Worm (Caenorhabditis elegans) whole organism, early embryonic: ENCODE results near the gene srgp-1.
A peak's percentile ranks its signal among the peaks of the same experiment; 100 is the strongest.

Source experiments
- B0310.2 ChIP-seq: sonication (generic microtip); optimal IDR thresholded peaks from 2 replicates; lab custom pipeline; 2016; ENCODE audit warnings: mild to moderate bottlenecking, missing genetic modification characterization, missing compliant biosample characterization
- F13C5.2 ChIP-seq: sonication (generic microtip); optimal IDR thresholded peaks from 2 replicates; lab custom pipeline; 2017; ENCODE audit warnings: mild to moderate bottlenecking, missing genetic modification characterization, inconsistent platforms, missing compliant biosample characterization
- aly-1 ChIP-seq: sonication (generic microtip); optimal IDR thresholded peaks from 2 replicates; lab custom pipeline; 2016; ENCODE audit warnings: missing genetic modification characterization, missing compliant biosample characterization
- ama-1 ChIP-seq: fragments of 150-350 bp; optimal IDR thresholded peaks from 2 replicates; lab custom pipeline; 2014
- ceh-13 ChIP-seq: fragments of 200-800 bp; sonication (Bioruptor generic); optimal IDR thresholded peaks from 2 replicates; lab custom pipeline; 2018; ENCODE audit warnings: mild to moderate bottlenecking, missing genetic modification characterization, missing compliant biosample characterization
- ceh-36 ChIP-seq: sonication (generic microtip); optimal IDR thresholded peaks from 2 replicates; lab custom pipeline; 2016; ENCODE audit warnings: missing genetic modification characterization, inconsistent platforms, missing compliant biosample characterization
- ets-7 ChIP-seq: sonication (generic microtip); optimal IDR thresholded peaks from 2 replicates; lab custom pipeline; 2016; ENCODE audit warnings: missing genotype, missing genetic modification characterization, missing compliant biosample characterization
- flt-1 ChIP-seq: fragments of 200-800 bp; sonication (Bioruptor generic); IDR thresholded peaks from 2 replicates; pipeline ENCODE4 v1.3.6; 2022; ENCODE audit warnings: missing genetic modification characterization, missing compliant biosample characterization
- hmbx-1 ChIP-seq: sonication (generic microtip); optimal IDR thresholded peaks from 2 replicates; lab custom pipeline; 2016; ENCODE audit warnings: mild to moderate bottlenecking, missing genetic modification characterization, missing compliant biosample characterization
- hmg-4 ChIP-seq: fragments of 200-800 bp; sonication (Bioruptor generic); optimal IDR thresholded peaks from 2 replicates; lab custom pipeline; 2018; ENCODE audit warnings: mild to moderate bottlenecking, missing genetic modification characterization, missing compliant biosample characterization
- hnd-1 ChIP-seq: sonication (generic microtip); optimal IDR thresholded peaks from 2 replicates; lab custom pipeline; 2016; ENCODE audit warnings: missing genetic modification characterization, missing compliant biosample characterization
- pes-1 ChIP-seq: fragments of 200-800 bp; sonication (Bioruptor generic); IDR thresholded peaks from 2 replicates; pipeline ENCODE4 v1.3.6; 2022; ENCODE audit warnings: missing genetic modification reagents, missing genetic modification characterization, missing compliant biosample characterization
- scrt-1 ChIP-seq: fragments of 200-800 bp; sonication (Bioruptor generic); IDR thresholded peaks from 2 replicates; pipeline ENCODE4 v1.3.6; 2022; ENCODE audit warnings: missing genetic modification characterization, missing compliant biosample characterization
- sea-1 ChIP-seq: fragments of 200-800 bp; sonication (Bioruptor generic); conservative IDR thresholded peaks from 2 replicates; pipeline ENCODE4 v1.3.6; 2022; ENCODE audit warnings: missing genetic modification characterization, missing compliant biosample characterization
- tbx-11 ChIP-seq: fragments of 200-800 bp; sonication (Bioruptor generic); IDR thresholded peaks from 2 replicates; pipeline ENCODE4 v1.3.6; 2022; ENCODE audit warnings: missing genetic modification characterization, missing compliant biosample characterization
- tbx-37 ChIP-seq: fragments of 200-800 bp; sonication (Bioruptor generic); conservative IDR thresholded peaks from 2 replicates; pipeline ENCODE4 v1.3.6; 2022; ENCODE audit warnings: missing genetic modification reagents, missing genetic modification characterization, missing compliant biosample characterization
- tra-4 ChIP-seq: sonication (generic microtip); optimal IDR thresholded peaks from 2 replicates; lab custom pipeline; 2017; ENCODE audit warnings: missing genetic modification characterization, missing compliant biosample characterization

Gene srgp-1

DNA sequence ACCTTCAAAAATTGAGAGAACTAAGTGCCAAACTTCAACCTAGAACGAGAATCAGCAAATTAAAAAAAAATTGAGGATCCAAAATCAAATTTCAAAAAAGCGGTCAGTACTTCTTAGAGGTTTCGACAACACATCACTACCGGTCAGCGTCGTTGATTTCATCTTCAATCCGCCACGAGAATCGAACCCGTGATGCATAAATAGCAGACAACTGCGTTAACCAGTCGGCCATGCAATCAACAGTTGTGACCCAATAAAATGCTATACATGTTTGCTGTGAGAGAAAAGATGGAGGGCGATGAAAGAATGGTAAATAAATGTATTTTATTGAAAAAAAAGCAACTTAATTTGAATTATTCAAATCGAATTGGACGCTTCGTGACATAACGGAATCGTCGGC, 20.6 kb upstream of the srgp-1 start:
- TF ChIP-seq tra-4, result peak; percentile 63
- TF ChIP-seq scrt-1 (GFP tag; lab: Robert Waterston, UW), result peak; percentile 94
- peak; percentile 91 for TF ChIP-seq pes-1 (GFP tag; lab: Robert Waterston, UW)
- peak; percentile 91 for TF ChIP-seq aly-1
- TF ChIP-seq ceh-13, result peak; percentile 89
- TF ChIP-seq flt-1, result peak; percentile 86
- TF ChIP-seq hmg-4 (GFP tag; lab: Kevin White, UChicago), result peak; percentile 92
- TF ChIP-seq ets-7 (tag; lab: Kevin White, UChicago), result peak; percentile 65
- peak; percentile 80 for TF ChIP-seq tbx-37 (GFP tag; lab: Robert Waterston, UW)
- TF ChIP-seq ceh-36 (tag; lab: Kevin White, UChicago), result no peak
- peak; percentile 79 for TF ChIP-seq hnd-1
- TF ChIP-seq F13C5.2 (tag; lab: Kevin White, UChicago), result peak; percentile 89
- TF ChIP-seq B0310.2 (tag; lab: Kevin White, UChicago), result peak; percentile 87
- TF ChIP-seq hmbx-1 (tag; lab: Kevin White, UChicago), result peak; percentile 55
- TF ChIP-seq ama-1, result no peak
- peak; percentile 87 for TF ChIP-seq tbx-11 (GFP tag; lab: Robert Waterston, UW)
- peak; percentile 86 for TF ChIP-seq sea-1 (GFP tag; lab: Robert Waterston, UW)

DNA sequence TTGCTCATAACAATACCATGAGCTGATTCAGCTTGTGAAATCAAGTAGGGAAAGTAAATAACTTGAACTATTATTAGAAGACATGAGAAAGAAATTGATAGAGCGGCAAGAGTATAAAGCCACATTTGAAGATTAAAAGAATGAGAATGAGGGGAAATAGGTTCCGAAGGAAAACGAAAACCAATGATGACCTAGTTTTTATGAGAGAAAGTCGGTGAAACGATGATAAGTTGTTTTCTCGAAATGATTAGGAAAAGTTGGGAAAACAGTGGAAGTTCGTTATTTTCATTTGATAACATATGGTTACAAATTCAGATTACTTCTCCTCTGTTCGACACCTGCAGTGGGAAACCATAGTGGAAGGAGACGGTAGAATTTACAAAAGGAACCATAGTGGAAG, 18.5 kb upstream of the srgp-1 start, which contains the start of gene col-128:
Gene col-128 (minus strand): TSS at position 148 of the 400 bp plus-strand sequence.
- no peak for TF ChIP-seq ets-7 (tag; lab: Kevin White, UChicago)
- TF ChIP-seq tbx-11 (GFP tag; lab: Robert Waterston, UW), result no peak
- TF ChIP-seq pes-1 (GFP tag; lab: Robert Waterston, UW), result no peak
- no peak for TF ChIP-seq hnd-1
- no peak for TF ChIP-seq ama-1
- no peak for TF ChIP-seq tra-4
- TF ChIP-seq scrt-1 (GFP tag; lab: Robert Waterston, UW), result no peak
- TF ChIP-seq F13C5.2 (tag; lab: Kevin White, UChicago), result no peak
- no peak for TF ChIP-seq ceh-13
- no peak for TF ChIP-seq hmg-4 (GFP tag; lab: Kevin White, UChicago)

DNA sequence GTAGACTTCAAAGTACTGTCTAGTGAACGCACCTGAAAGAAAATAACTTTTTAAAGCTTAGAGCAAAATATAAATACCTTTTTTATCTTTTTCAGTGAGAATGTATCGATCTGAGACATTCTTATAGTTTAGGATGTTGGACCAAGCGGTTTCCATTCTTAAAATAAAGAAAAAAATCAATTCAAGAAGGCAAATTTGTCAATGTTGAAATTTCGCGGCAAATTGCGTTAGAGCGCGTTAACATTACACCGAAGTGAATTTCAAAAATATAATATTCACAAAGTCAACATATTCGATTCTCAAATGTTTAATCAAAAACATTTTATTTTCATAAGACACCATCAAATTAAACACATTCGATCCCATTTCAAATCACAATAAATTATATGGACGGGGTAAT, 8.6 kb upstream of the srgp-1 start, which contains the start of gene F12F6.7:
Gene F12F6.7 (minus strand): TSS at position 157 of the 400 bp plus-strand sequence.
- TF ChIP-seq tra-4 (no peak), tbx-37 (GFP tag; lab: Robert Waterston, UW) (no peak), sea-1 (GFP tag; lab: Robert Waterston, UW) (no peak), scrt-1 (GFP tag; lab: Robert Waterston, UW) (no peak), ama-1 (no peak), flt-1 (no peak), B0310.2 (tag; lab: Kevin White, UChicago) (no peak), pes-1 (GFP tag; lab: Robert Waterston, UW) (no peak)

DNA sequence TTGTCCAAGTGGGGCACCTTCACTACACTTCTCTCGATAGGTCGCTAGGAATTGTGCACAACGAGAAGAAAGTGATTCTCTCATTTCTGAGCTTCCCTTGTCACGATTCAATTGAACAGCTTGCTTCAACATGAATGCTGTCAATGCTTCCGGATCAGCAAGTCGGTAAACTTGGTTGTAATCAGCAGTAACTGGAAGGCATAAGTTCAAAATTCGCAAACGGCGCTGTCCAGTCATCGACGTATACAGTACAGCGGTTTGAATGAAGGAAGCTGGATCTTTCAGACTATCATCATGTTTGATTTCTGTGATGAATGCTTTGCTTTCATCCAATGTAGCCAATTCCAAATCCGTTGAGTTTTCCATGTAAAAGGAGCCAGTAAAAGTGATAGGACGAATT, 7.2 kb upstream of the srgp-1 start:
- TF ChIP-seq B0310.2 (tag; lab: Kevin White, UChicago) (no peak), ets-7 (tag; lab: Kevin White, UChicago) (no peak), hmg-4 (GFP tag; lab: Kevin White, UChicago) (no peak), scrt-1 (GFP tag; lab: Robert Waterston, UW) (no peak), pes-1 (GFP tag; lab: Robert Waterston, UW) (no peak), tbx-11 (GFP tag; lab: Robert Waterston, UW) (no peak), aly-1 (no peak), ceh-36 (tag; lab: Kevin White, UChicago) (no peak), hmbx-1 (tag; lab: Kevin White, UChicago) (no peak), ama-1 (no peak), tra-4 (no peak), sea-1 (GFP tag; lab: Robert Waterston, UW) (no peak), ceh-13 (no peak), tbx-37 (GFP tag; lab: Robert Waterston, UW) (no peak), flt-1 (no peak), F13C5.2 (tag; lab: Kevin White, UChicago) (no peak), hnd-1 (no peak)

DNA sequence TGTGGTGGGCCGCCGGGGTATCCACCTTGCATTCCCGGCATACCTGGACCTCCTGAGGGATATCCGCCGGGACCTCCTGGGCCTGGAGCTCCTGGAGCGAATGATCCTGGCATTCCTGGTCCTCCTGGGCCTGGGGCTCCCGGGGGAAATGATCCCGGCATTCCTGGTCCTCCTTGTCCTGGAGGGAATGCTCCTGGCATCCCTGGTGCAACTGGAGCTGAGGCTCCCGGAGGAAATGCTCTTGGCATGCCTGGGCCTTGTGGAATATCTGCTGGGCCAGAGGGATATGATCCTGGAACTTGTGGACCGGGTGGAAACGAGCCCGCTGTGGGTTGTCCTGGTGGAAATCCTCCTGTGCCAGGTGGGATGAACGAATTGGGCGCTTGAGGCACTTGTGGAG, 5.3 kb upstream of the srgp-1 start:
- TF ChIP-seq aly-1, result peak; percentile 33
- no peak for TF ChIP-seq tra-4

DNA sequence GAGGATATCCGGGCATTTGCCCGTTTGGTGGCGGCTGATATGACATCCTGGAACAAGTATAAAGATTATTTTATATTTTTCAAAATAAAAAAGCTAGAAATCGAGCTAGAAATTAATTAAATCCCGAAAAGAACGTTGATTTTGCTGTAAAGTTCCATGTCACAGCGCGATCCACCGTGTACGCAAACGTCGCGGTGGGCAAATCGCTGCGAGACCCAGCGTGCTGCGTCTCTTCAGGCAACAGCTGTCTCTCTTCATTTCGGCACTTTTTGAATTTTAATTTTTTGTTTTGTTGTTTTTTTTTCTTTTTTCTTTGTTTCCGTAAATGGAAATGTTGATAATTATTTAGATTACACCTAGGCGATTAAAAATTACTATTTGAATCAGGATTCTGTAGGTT, 4.2 kb upstream of the srgp-1 start, which contains the start of gene sec-24.1:
Gene sec-24.1 (minus strand): TSS at position 49 of the 400 bp plus-strand sequence.
- TF ChIP-seq pes-1 (GFP tag; lab: Robert Waterston, UW) (0 out of 2 replicates have a peak, but pooled peaks have one; percentile 44), B0310.2 (tag; lab: Kevin White, UChicago) (no peak), ceh-13 (no peak), hmg-4 (GFP tag; lab: Kevin White, UChicago) (no peak), F13C5.2 (tag; lab: Kevin White, UChicago) (peak; percentile 47), hnd-1 (no peak), ceh-36 (tag; lab: Kevin White, UChicago) (no peak), tbx-11 (GFP tag; lab: Robert Waterston, UW) (no peak), hmbx-1 (tag; lab: Kevin White, UChicago) (no peak), ets-7 (tag; lab: Kevin White, UChicago) (no peak), scrt-1 (GFP tag; lab: Robert Waterston, UW) (no peak)

DNA sequence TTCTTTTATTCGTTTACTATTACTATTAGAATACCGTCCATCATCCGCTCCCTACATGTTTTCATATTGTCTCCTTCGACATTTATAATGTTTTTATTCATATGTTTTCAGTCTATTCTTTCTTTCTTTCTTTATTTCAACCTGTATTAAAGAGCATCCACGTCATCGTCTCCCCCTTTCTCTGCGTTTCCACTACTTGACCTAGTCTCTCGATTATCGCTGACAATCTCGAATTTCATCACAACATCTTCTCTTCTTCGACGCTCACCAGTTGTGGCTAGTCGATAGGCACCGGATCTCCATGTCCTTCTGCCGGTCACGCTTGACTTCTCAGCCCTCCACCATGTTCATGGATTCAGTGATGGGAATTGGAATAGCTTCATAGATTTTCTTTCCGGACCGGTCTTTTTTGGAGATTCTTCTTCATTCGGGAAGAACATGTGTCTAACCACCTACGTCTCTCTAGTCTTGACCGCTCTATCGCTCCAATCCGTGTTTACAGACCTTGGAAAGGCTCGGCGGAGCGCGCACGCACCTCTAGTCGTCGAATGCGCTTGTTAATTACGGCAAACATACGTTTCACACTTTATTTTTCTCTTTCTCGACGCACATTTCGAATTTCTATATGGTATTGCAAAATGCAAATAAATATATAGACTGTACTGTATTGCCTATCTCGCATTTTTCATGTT, 1.9 kb upstream of the srgp-1 start:
- TF ChIP-seq flt-1 (no peak), scrt-1 (GFP tag; lab: Robert Waterston, UW) (no peak), hmbx-1 (tag; lab: Kevin White, UChicago) (no peak), ceh-13 (no peak), tra-4 (no peak), tbx-37 (GFP tag; lab: Robert Waterston, UW) (no peak), aly-1 (no peak), hmg-4 (GFP tag; lab: Kevin White, UChicago) (no peak), hnd-1 (no peak), pes-1 (GFP tag; lab: Robert Waterston, UW) (no peak), ama-1 (no peak), ceh-36 (tag; lab: Kevin White, UChicago) (no peak), sea-1 (GFP tag; lab: Robert Waterston, UW) (no peak), tbx-11 (GFP tag; lab: Robert Waterston, UW) (no peak), B0310.2 (tag; lab: Kevin White, UChicago) (no peak), F13C5.2 (tag; lab: Kevin White, UChicago) (no peak), ets-7 (tag; lab: Kevin White, UChicago) (no peak)
